Fruit fly (Drosophila melanogaster): ENCODE data around the gene Pdha.

DNA sequence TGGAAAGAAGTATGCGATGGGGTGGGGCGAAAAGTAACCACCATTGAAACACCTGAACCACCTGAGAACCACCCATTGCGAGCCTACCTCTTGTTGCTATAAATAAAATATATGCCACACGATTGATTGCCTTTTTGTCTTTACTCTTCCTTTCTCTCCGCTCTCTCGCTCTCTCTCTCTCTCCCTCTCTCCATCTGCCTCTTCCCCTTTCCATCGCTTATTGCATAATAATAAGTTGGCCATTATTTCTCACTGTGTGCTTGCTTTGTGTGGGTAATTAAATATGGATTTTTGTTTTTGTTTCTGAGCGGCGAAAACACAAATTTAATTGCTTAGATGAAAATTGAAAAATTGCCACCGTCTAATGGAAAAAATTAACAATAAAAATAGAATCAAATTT lies 8.0 kb upstream of the Pdha start:
- TF ChIP-seq E2f1 (GFP tag; IDR thresholded peaks at IDR 0.05) (no peak), Dip3 (GFP tag; optimal IDR thresholded peaks at IDR 0.05) (no peak), nerfin-2 (GFP tag; IDR thresholded peaks at IDR 0.05; ENCODE audit: partially characterized antibody) (no peak), ewg (GFP tag; optimal IDR thresholded peaks at IDR 0.05) (no peak), nmo (GFP tag; optimal IDR thresholded peaks at IDR 0.05) (no peak), CG4404 (GFP tag; IDR thresholded peaks at IDR 0.05) (no peak), ab (GFP tag; optimal IDR thresholded peaks at IDR 0.05) (no peak), Usf (GFP tag; optimal IDR thresholded peaks at IDR 0.05) (no peak), mld (GFP tag; IDR thresholded peaks at IDR 0.05; ENCODE audit: partially characterized antibody) (no peak), GATAe (GFP tag; conservative IDR thresholded peaks at IDR 0.05) (no peak), CG8765 (GFP tag; IDR thresholded peaks at IDR 0.05) (no peak)
